Fruit fly (Drosophila melanogaster) whole organism, wandering third instar larva: ENCODE measurements around the gene FeCH.

Experiments used
- Dfd ChIP-seq: fragments of >200 bp; optimal IDR thresholded peaks from 2 replicates; lab custom pipeline; 2017; ENCODE audit warnings: missing biosample characterization, missing genetic modification characterization
- Sp1 ChIP-seq: fragments of 200-800 bp; sonication (Bioruptor generic); optimal IDR thresholded peaks from 3 replicates; lab custom pipeline; 2019; ENCODE audit warnings: missing biosample characterization, mild to moderate bottlenecking, missing genetic modification characterization, moderate library complexity
- dmrt93B ChIP-seq: fragments of 200-800 bp; sonication (Bioruptor generic); optimal IDR thresholded peaks from 2 replicates; lab custom pipeline; 2018; ENCODE audit warnings: missing biosample characterization, mild to moderate bottlenecking, missing genetic modification characterization
- dsf ChIP-seq: sonication (Bioruptor generic); optimal IDR thresholded peaks from 2 replicates; lab custom pipeline; 2016; ENCODE audit warnings: missing biosample characterization, missing genetic modification characterization, borderline replicate concordance
- lola ChIP-seq: fragments of >200 bp; optimal IDR thresholded peaks from 2 replicates; lab custom pipeline; 2017; ENCODE audit warnings: missing biosample characterization, missing genetic modification characterization
- psq ChIP-seq: fragments of 200-800 bp; sonication (Bioruptor generic); optimal IDR thresholded peaks from 3 replicates; lab custom pipeline; 2017; ENCODE audit warnings: missing biosample characterization, mild to moderate bottlenecking, missing genetic modification characterization, moderate library complexity
- tai ChIP-seq: sonication (Bioruptor generic); optimal IDR thresholded peaks from 2 replicates; lab custom pipeline; 2016; ENCODE audit warnings: missing biosample characterization, missing genetic modification characterization
- usp ChIP-seq: fragments of >200 bp; optimal IDR thresholded peaks from 2 replicates; lab custom pipeline; 2017; ENCODE audit warnings: missing biosample characterization, missing genetic modification characterization
- woc ChIP-seq: sonication (Bioruptor generic); optimal IDR thresholded peaks from 2 replicates; lab custom pipeline; 2016; ENCODE audit warnings: missing biosample characterization, mild to moderate bottlenecking, missing genetic modification characterization

dm6 chr3R:31768198-31768597, 43.9 kb downstream of the FeCH start:
- TF ChIP-seq woc (GFP tag; lab: Kevin White, UChicago) (no peak), lola (GFP tag; lab: Kevin White, UChicago) (no peak), psq (GFP tag; lab: Kevin White, UChicago) (no peak), Dfd (GFP tag; lab: Kevin White, UChicago) (no peak), dmrt93B (GFP tag; lab: Kevin White, UChicago) (no peak), Sp1 (no peak), tai (no peak), usp (GFP tag; lab: Kevin White, UChicago) (no peak), dsf (GFP tag; lab: Kevin White, UChicago) (no peak)
